Fruit fly (Drosophila melanogaster) whole organism: ENCODE results near the gene Trm7-32.

Experiments
- CG8478 ChIP-seq: fragments of >200 bp; optimal IDR thresholded peaks from 2 replicates; lab custom pipeline; 2018; ENCODE audit warnings: inconsistent platforms
- Dll ChIP-seq: fragments of >200 bp; optimal IDR thresholded peaks from 2 replicates; lab custom pipeline; 2017
- EcR ChIP-seq, 2 experiments: fragments of >200 bp; optimal IDR thresholded peaks; 2 replicates each; lab custom pipeline; 2017; ENCODE audit warnings: missing biosample characterization in 2 of 2, missing genetic modification characterization in 2 of 2, missing genetic modification reagents in 2 of 2
- pan ChIP-seq: fragments of >200 bp; optimal IDR thresholded peaks from 2 replicates; lab custom pipeline; 2017
- psq ChIP-seq: fragments of >200 bp; optimal IDR thresholded peaks from 2 replicates; lab custom pipeline; 2017
- usp ChIP-seq: fragments of >200 bp; optimal IDR thresholded peaks from 2 replicates; lab custom pipeline; 2017; ENCODE audit warnings: missing biosample characterization, missing genetic modification characterization, mixed read lengths

Trm7-32 gene

DNA sequence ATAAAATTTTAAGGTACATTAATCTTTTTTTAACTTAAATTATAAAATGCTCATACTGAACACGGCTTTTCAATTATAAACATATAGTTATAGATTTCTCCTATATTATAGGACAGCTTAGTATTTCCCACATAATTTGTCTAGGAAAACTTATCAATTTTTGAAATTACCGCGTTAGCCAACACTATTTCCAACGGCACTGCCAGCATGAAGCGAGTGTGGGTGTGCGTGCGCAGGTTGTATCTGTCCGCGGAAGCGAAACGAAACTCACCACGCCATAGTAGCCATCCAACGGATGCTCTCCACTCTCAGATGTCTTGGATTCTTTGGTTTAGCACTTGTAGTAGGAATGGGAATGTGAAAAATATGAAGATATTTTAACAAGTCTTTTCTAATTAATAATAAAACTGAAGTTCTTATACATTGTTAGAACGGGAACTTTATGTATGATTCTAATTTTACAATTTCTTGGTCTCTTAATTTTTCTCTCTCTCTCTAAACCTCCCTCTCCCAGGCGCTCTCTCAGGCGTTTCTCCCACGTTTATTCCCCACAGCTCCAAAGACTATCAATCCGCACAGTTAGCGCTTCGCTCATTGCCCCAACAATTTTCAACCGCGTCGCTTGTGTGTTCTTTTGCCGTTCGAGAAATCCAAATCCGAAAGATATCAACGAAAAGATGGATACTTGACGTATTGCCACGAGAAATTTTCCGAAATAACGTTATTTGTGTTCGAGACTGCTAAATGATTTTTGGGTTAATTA, 13.1 kb downstream of the Trm7-32 start, which contains the start of gene Dad:
Gene Dad (plus strand): TSS at position 593 of the 763 bp plus-strand sequence.
- TF ChIP-seq Dll (lab: Kevin White, UChicago) (peak; percentile 90), usp (GFP tag; lab: Kevin White, UChicago) (no peak), CG8478 (lab: Kevin White, UChicago) (no peak)

DNA sequence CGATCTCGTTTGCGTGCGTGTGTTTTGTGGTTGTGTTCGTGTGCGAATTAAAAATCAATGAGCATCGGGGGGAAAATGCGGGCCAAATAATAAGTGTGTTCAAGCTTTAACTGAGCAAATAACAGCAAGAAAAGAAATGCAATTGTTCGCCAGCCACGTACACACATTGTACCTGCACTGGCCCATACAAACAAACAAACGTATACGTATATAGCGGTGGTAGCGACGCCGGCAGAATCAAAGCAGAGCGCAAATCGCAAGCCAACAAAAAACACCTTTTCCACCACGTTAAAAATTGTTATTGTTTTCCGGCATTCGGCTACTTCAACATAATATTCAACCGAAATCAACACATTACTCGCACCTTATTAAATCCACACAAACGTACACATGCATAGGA, 14.0 kb downstream of the Trm7-32 start:
- TF ChIP-seq pan (no peak), EcR (GFP tag; optimal IDR thresholded peaks at IDR 0.05; lab: Kevin White, UChicago) (no peak), usp (GFP tag; lab: Kevin White, UChicago) (no peak), CG8478 (lab: Kevin White, UChicago) (no peak)

DNA sequence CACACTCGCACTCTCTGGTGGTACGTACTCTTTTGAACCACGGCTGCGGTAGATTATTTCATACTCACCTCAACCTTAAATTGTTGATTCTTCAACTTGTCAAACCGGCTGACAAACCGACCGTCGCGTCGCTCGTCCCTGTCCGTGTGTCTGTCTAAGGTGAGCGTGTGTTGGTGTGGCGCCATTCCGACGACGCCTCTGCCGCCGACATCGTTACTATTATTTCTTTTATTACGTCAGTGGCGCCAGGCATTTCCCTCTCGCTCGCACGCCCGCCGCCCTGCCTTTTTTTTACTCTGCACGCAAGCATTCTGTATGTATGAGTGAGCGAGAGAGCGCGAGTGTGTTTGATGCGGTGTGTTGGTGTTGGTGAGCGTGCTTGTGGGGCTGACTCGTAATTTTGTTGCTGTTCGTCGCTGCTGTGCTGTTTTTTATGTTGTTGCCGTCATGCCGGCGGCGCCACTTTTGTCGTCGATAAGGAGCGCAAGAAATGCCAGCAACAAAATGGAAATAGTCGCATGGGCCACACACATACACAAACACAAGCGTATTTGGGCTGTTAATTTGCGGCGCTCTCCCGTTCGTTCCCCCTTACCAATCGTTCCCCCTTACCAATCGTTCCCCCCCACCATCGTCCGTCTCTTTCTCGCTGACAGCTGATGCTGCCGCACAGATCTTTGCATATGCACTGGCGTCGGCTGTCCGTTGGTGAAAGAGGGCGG, 15.9 kb downstream of the Trm7-32 start:
- TF ChIP-seq usp (GFP tag; lab: Kevin White, UChicago) (no peak), EcR (GFP tag; optimal IDR thresholded peaks at IDR 0.05; lab: Kevin White, UChicago) (no peak), Dll (lab: Kevin White, UChicago) (peak; percentile 97), pan (peak; percentile 51), CG8478 (lab: Kevin White, UChicago) (peak; percentile 77)

DNA sequence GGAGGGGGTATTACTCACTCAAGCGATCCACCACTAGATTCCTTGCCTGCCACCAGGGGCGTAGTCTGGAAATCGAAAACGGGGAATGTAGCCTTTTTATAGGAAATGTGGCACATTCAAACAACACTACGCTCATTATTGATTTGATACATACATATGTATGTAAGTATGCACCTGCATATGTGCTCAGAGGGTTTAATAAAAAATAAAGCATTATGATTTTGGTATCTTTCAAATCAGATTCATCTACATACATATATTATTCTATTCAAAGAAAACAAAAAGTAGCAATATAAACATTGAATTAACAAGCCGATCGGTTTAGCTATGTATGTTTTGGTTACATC, 16.4 kb downstream of the Trm7-32 start:
- TF ChIP-seq Dll (lab: Kevin White, UChicago): no peak
- TF ChIP-seq CG8478 (lab: Kevin White, UChicago): no peak
- TF ChIP-seq EcR (GFP tag; optimal IDR thresholded peaks at IDR 0.05; lab: Kevin White, UChicago): no peak
- TF ChIP-seq pan: no peak
- TF ChIP-seq psq: no peak
- no peak for TF ChIP-seq usp (GFP tag; lab: Kevin White, UChicago)

DNA sequence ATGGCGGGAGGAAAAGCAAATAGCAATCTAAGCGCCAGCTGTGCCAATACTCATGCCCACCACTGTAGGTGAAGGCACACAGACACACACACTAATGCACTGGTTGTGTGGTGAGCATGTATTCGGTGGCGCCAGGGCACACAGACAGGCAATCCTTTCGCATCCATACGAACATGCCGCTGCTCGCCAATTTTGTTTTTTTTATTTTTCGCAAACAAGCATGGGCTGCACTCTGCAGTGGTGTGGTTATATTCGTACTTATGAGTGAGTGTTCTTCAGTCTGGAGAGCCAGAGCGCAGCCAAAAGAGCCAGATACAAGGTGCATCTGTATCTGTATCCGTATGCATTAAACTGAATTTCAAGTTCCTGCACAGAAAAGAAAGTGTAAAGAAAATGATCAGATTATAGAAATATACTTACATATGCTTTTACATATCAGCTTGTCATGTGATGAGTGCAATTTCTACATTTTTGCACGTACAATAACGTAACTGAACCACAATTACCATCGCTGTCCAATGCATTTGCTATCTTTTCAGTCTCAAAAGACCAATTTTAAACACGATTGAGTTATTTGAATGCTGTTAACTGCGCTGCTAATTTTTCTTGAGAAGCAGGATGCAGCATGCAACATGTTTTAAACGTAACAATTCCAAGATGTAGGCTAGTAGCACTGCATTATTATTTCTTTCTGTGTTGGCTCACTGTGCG, 18.8 kb downstream of the Trm7-32 start:
- TF ChIP-seq EcR (GFP tag; optimal IDR thresholded peaks at IDR 0.05; lab: Kevin White, UChicago) (no peak), Dll (lab: Kevin White, UChicago) (no peak), usp (GFP tag; lab: Kevin White, UChicago) (no peak), CG8478 (lab: Kevin White, UChicago) (no peak), pan (no peak), psq (no peak)

DNA sequence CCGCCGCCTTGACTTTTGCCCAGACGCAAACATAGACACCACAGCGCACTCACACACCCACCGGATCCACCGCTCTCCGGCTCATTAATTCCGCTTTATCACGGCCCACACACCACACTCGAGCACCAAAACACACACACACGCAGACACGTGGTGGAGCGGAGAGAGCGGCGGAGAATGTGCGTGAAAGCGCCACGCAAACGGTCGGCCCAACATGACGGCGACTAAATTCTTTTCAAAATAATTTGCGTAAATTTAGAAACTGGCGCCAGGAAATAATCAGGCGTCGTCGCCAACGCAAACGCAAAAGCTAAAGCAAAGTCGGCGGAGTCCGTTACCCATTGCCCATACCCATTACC, 19.3 kb downstream of the Trm7-32 start:
- no peak for TF ChIP-seq pan
- no peak for TF ChIP-seq Dll (lab: Kevin White, UChicago)
- no peak for TF ChIP-seq CG8478 (lab: Kevin White, UChicago)
- no peak for TF ChIP-seq EcR (GFP tag; optimal IDR thresholded peaks at IDR 0.05; lab: Kevin White, UChicago)
- TF ChIP-seq usp (GFP tag; lab: Kevin White, UChicago): no peak
- TF ChIP-seq psq: no peak

- TF ChIP-seq pan: no peak
- no peak for TF ChIP-seq usp (GFP tag; lab: Kevin White, UChicago)
- TF ChIP-seq psq: no peak
- no peak for TF ChIP-seq EcR (GFP tag; optimal IDR thresholded peaks at IDR 0.05; lab: Kevin White, UChicago)
- no peak for TF ChIP-seq CG8478 (lab: Kevin White, UChicago)
- no peak for TF ChIP-seq Dll (lab: Kevin White, UChicago)
Measured at dm6 chr3R:17060244-17060664, 19.8 kb downstream of the Trm7-32 start.

DNA sequence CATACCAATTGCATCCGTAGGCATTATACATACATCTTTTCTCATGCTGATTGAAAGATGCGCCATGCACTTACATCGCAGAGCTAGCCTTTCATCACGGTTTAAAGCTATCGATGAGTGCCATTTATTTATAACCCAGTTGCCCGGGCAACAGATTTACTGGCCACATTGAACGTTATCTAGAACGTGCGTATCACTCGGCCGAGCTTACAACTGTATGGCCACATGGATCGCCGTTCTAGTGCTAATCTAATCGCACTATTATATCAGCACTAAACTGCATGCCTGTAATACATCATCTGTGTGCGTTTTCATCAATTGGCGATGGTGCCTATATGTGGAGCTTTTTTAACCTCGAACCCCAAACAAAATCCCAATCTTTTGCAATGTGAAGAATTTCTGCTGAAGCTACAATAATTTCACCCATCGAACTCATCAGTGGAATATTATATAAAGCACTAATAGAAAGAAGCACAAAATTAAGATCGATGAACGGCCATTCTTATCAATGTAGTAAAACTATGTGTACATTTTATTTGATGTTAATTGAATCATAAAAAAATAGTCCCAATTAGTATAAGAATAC, 20.4 kb downstream of the Trm7-32 start:
- no peak for TF ChIP-seq usp (GFP tag; lab: Kevin White, UChicago)

DNA sequence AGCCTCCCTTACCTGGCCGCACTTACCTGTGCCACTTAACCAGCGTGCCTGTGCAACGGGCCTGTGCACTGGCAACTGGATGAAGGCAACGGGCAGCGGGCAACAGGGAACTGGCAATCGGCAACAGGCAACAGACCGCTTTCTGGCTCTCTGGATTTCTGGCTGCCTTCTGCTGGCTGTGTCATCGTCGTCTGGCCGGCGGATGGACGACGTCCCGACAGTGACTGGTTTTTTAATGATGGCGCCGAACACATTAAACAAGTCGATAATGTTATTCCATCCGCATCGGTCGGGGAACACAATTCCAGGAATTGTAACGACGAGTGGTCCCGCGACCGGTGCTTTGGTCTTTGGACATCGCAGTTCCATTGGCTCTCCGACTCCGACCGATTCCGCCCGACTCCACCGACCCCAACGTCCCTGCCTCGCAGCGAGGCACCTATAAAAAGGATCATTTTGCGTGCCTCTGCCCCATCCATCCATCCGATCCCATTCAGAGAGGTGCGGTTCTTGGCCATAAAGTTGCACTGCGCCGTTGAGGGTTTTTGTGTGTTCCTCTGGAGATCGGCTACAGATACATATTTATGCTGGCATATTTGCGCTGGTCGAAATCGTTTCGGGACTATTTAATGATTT, 21.4 kb downstream of the Trm7-32 start:
- TF ChIP-seq psq (no peak), Dll (lab: Kevin White, UChicago) (peak; percentile 13)

- TF ChIP-seq Dll (lab: Kevin White, UChicago) (no peak), EcR (GFP tag; optimal IDR thresholded peaks at IDR 0.05; lab: Kevin White, UChicago) (no peak), usp (GFP tag; lab: Kevin White, UChicago) (no peak), CG8478 (lab: Kevin White, UChicago) (no peak), psq (no peak), pan (no peak)
Measured at dm6 chr3R:17062705-17063104, 22.2 kb downstream of the Trm7-32 start.

dm6 chr3R:17063763-17064162, 23.3 kb downstream of the Trm7-32 start:
- TF ChIP-seq pan: no peak
